Fruit fly (Drosophila melanogaster): Measurements from ENCODE around the gene CG16700.

CG16700 gene

dm6 chrX:17091062-17091904, at the start of gene CG16700, which contains the start of gene CG4991:
TSS of gene CG16700 (plus strand) at chrX:17091854.
TSS of gene CG4991 (plus strand) at chrX:17091854.
- TF ChIP-seq Jra (GFP tag; optimal IDR thresholded peaks at IDR 0.05) (peak; percentile 29), Vsx2 (GFP tag; optimal IDR thresholded peaks at IDR 0.05; ENCODE audit: partially characterized antibody) (peak; percentile 31), Dif (GFP tag; optimal IDR thresholded peaks at IDR 0.05; ENCODE audit: partially characterized antibody) (peak; percentile 1), Abd-B (GFP tag; optimal IDR thresholded peaks at IDR 0.05) (no peak), dmrt93B (GFP tag; optimal IDR thresholded peaks at IDR 0.05) (peak; percentile 80), woc (GFP tag; optimal IDR thresholded peaks at IDR 0.05) (peak; percentile 62), CrebA (GFP tag; optimal IDR thresholded peaks at IDR 0.05; ENCODE audit: borderline replicate concordance) (no peak), psq (GFP tag; optimal IDR thresholded peaks at IDR 0.05) (peak; percentile 74), Hnf4 (GFP tag; optimal IDR thresholded peaks at IDR 0.05) (no peak), OdsH (GFP tag; optimal IDR thresholded peaks at IDR 0.05) (peak; percentile 77), jim (GFP tag; optimal IDR thresholded peaks at IDR 0.05) (no peak), foxo (GFP tag; optimal IDR thresholded peaks at IDR 0.05) (peak in 1 of 2 experiments; percentile 82), GATAd (GFP tag; optimal IDR thresholded peaks at IDR 0.05) (peak; percentile 26), Sp1 (GFP tag; optimal IDR thresholded peaks at IDR 0.05) (peak; percentile 91), fru (GFP tag; optimal IDR thresholded peaks at IDR 0.05) (peak; percentile 71), h (GFP tag; optimal IDR thresholded peaks at IDR 0.05) (peak; percentile 62), sv (GFP tag; optimal IDR thresholded peaks at IDR 0.05) (no peak), Hr83 (GFP tag; optimal IDR thresholded peaks at IDR 0.05; ENCODE audit: poor library complexity, severe bottlenecking) (peak; percentile 6), rgr (GFP tag; optimal IDR thresholded peaks at IDR 0.05) (peak; percentile 66), pan (optimal IDR thresholded peaks at IDR 0.05) (no peak), HLH106 (tag; optimal IDR thresholded peaks at IDR 0.05) (peak; percentile 91), dl (GFP tag; optimal IDR thresholded peaks at IDR 0.05; ENCODE audit: insufficient read depth in 1 of 2, partially characterized antibody in 2 of 2) (peak in 1 of 2 experiments; percentile 4), ey (GFP tag; optimal IDR thresholded peaks at IDR 0.05) (peak; percentile 48), CG9705 (GFP tag; optimal IDR thresholded peaks at IDR 0.05) (peak; percentile 45), brk (GFP tag; optimal IDR thresholded peaks at IDR 0.05) (no peak)

DNA sequence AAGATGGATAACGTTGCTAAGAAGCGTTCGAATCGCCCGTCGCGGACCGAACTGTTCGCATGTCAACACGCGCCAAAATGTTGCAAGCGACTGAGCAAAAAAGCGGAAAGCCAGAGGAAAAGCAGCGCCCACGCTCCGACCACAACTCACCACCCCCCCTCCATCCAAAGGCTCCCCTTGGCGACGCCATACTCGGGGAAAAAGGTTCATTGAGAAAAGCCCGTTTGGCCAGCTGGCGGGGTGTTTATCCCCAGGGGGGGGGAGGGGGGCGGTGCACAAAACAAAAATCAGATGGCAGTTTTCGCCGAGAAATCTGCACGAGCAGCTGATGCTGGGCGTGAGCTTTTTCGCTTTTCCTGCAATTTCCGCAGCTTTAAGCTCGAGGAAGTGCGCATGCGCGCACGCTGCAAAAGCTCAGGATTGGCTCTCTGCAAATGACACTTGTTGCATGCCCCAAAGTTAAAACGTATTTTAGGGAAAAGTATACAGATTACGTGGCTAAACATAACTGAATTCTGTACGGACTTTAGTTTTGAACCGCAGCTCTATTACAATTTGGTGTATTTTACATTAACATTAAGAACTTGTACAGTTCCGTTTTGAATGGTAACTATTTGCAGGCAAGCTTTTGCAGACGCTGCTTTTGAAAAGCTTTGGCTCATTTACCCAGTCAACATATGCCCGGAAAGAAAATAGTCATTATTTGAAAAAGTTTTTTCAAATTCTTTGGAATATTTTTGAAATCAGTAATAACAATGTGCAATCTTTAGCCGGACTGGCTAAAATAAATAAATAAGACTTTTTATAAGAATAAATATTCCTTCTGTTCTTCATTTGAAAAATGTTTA, 43.7 kb upstream of the CG16700 start:
- no peak for TF ChIP-seq pan (optimal IDR thresholded peaks at IDR 0.05)
- TF ChIP-seq tai (GFP tag; optimal IDR thresholded peaks at IDR 0.05): no peak
- no peak for TF ChIP-seq usp (GFP tag; optimal IDR thresholded peaks at IDR 0.05)
- TF ChIP-seq brk (GFP tag; optimal IDR thresholded peaks at IDR 0.05): no peak
- peak; percentile 73 for TF ChIP-seq Dfd (GFP tag; optimal IDR thresholded peaks at IDR 0.05)

- TF ChIP-seq fru (GFP tag; optimal IDR thresholded peaks at IDR 0.05) (no peak), Dif (GFP tag; optimal IDR thresholded peaks at IDR 0.05; ENCODE audit: partially characterized antibody) (no peak), Abd-B (GFP tag; optimal IDR thresholded peaks at IDR 0.05) (no peak), Rel (GFP tag; optimal IDR thresholded peaks at IDR 0.05) (no peak), Rel (tag; optimal IDR thresholded peaks at IDR 0.05) (no peak), Mio (GFP tag; optimal IDR thresholded peaks at IDR 0.05) (no peak), Hr78 (GFP tag; optimal IDR thresholded peaks at IDR 0.05) (no peak), dsf (GFP tag; optimal IDR thresholded peaks at IDR 0.05; ENCODE audit: borderline replicate concordance) (no peak), h (GFP tag; optimal IDR thresholded peaks at IDR 0.05) (no peak), br (GFP tag; optimal IDR thresholded peaks at IDR 0.05) (no peak), Jra (GFP tag; optimal IDR thresholded peaks at IDR 0.05) (no peak), N (GFP tag; optimal IDR thresholded peaks at IDR 0.05) (no peak)
These were observed 25.0 kb upstream of the CG16700 start, which contains the start of gene CG45002 for dm6 chrX:17066632-17067031. TSS of gene CG45002 (minus strand) at chrX:17066732.

Measured in whole organism, wandering third instar larva.